Fruit fly (Drosophila melanogaster) whole organism, wandering third instar larva: ENCODE results near the gene ifc.

Experiments
- Abd-B ChIP-seq: fragments of >200 bp; optimal IDR thresholded peaks from 2 replicates; lab custom pipeline; 2017; ENCODE audit warnings: missing biosample characterization, missing genetic modification characterization
- CG32264 ChIP-seq: fragments of 200-800 bp; sonication (Bioruptor generic); optimal IDR thresholded peaks from 2 replicates; lab custom pipeline; 2016; ENCODE audit warnings: missing biosample characterization, missing genetic modification characterization
- CG9705 ChIP-seq: fragments of 200-800 bp; sonication (Bioruptor generic); optimal IDR thresholded peaks from 2 replicates; lab custom pipeline; 2018; ENCODE audit warnings: missing biosample characterization, mild to moderate bottlenecking, missing genetic modification characterization
- CrebA ChIP-seq: fragments of 200-800 bp; sonication (Bioruptor generic); optimal IDR thresholded peaks from 2 replicates; lab custom pipeline; 2016; ENCODE audit warnings: missing biosample characterization, mild to moderate bottlenecking, missing genetic modification characterization, borderline replicate concordance
- Dfd ChIP-seq: fragments of >200 bp; optimal IDR thresholded peaks from 2 replicates; lab custom pipeline; 2017; ENCODE audit warnings: missing biosample characterization, missing genetic modification characterization
- Dif ChIP-seq: fragments of 200-275, 200-300 bp; sonication (Bioruptor generic); optimal IDR thresholded peaks from 2 replicates; lab custom pipeline; 2018; ENCODE audit warnings: missing biosample characterization, missing genetic modification characterization; ENCODE audit not compliant: partially characterized antibody
- GATAd ChIP-seq: sonication (Bioruptor generic); optimal IDR thresholded peaks from 2 replicates; lab custom pipeline; 2016; ENCODE audit warnings: missing biosample characterization, missing genetic modification characterization
- HLH106 ChIP-seq: fragments of 200-800 bp; optimal IDR thresholded peaks from 3 replicates; lab custom pipeline; 2019; ENCODE audit warnings: missing biosample characterization, mild to moderate bottlenecking, missing genetic modification characterization, moderate library complexity
- Hnf4 ChIP-seq: fragments of 200-800 bp; sonication (Bioruptor generic); optimal IDR thresholded peaks from 2 replicates; lab custom pipeline; 2016; ENCODE audit warnings: missing biosample characterization, mild to moderate bottlenecking, missing genetic modification characterization
- Hr78 ChIP-seq: fragments of >200 bp; optimal IDR thresholded peaks from 2 replicates; lab custom pipeline; 2017; ENCODE audit warnings: missing biosample characterization, missing genetic modification characterization
- Hr83 ChIP-seq: fragments of 200-300 bp; sonication (Bioruptor generic); optimal IDR thresholded peaks from 2 replicates; lab custom pipeline; 2016; ENCODE audit warnings: missing biosample characterization, mild to moderate bottlenecking, missing genetic modification characterization, moderate library complexity; ENCODE audit not compliant: poor library complexity, severe bottlenecking
- Jra ChIP-seq: sonication (Bioruptor generic); optimal IDR thresholded peaks from 2 replicates; lab custom pipeline; 2016; ENCODE audit warnings: missing biosample characterization, missing genetic modification characterization
- Mio ChIP-seq: sonication (Bioruptor generic); optimal IDR thresholded peaks from 2 replicates; lab custom pipeline; 2016; ENCODE audit warnings: missing biosample characterization, missing genetic modification characterization
- Myc ChIP-seq: fragments of >200 bp; optimal IDR thresholded peaks from 2 replicates; lab custom pipeline; 2017
- N ChIP-seq: fragments of >200 bp; optimal IDR thresholded peaks from 2 replicates; lab custom pipeline; 2018; ENCODE audit warnings: missing biosample characterization, missing external identifiers, missing genetic modification characterization
- OdsH ChIP-seq: fragments of 200-800 bp; sonication (Bioruptor generic); optimal IDR thresholded peaks from 2 replicates; lab custom pipeline; 2016; ENCODE audit warnings: missing biosample characterization, mild to moderate bottlenecking, missing genetic modification characterization
- Rel ChIP-seq, 2 experiments: fragments of 200-800 bp; sonication (Bioruptor generic) in 1 of 2; optimal IDR thresholded peaks; 2 replicates in 1 of 2; 3 replicates in 1 of 2; lab custom pipeline; 2016 to 2019; ENCODE audit warnings: mild to moderate bottlenecking in 2 of 2, missing biosample characterization in 2 of 2, missing genetic modification characterization in 2 of 2, moderate library complexity in 1 of 2
- Sp1 ChIP-seq: fragments of 200-800 bp; sonication (Bioruptor generic); optimal IDR thresholded peaks from 3 replicates; lab custom pipeline; 2019; ENCODE audit warnings: missing biosample characterization, mild to moderate bottlenecking, missing genetic modification characterization, moderate library complexity
- Vsx2 ChIP-seq: fragments of 200-300, 225-300 bp; sonication (Bioruptor generic); optimal IDR thresholded peaks from 2 replicates; lab custom pipeline; 2018; ENCODE audit warnings: missing biosample characterization, missing genetic modification characterization; ENCODE audit not compliant: partially characterized antibody
- br ChIP-seq: fragments of 200-800 bp; sonication (Bioruptor generic); optimal IDR thresholded peaks from 2 replicates; lab custom pipeline; 2016; ENCODE audit warnings: missing biosample characterization, missing genetic modification characterization
- brk ChIP-seq: fragments of 200-800 bp; sonication (Bioruptor generic); optimal IDR thresholded peaks from 2 replicates; lab custom pipeline; 2016; ENCODE audit warnings: missing biosample characterization, mild to moderate bottlenecking, missing genetic modification characterization
- dl ChIP-seq, 2 experiments: fragments of 175-275, 200-275 bp in 1 of 2; fragments of 200-275 bp in 1 of 2; sonication (Bioruptor generic); optimal IDR thresholded peaks; lab custom pipeline; 2018; ENCODE audit warnings: mild to moderate bottlenecking in 2 of 2, missing biosample characterization in 2 of 2, missing genetic modification characterization in 2 of 2, moderate library complexity in 2 of 2; ENCODE audit not compliant: partially characterized antibody in 2 of 2, insufficient read depth in 1 of 2
- dmrt93B ChIP-seq: fragments of 200-800 bp; sonication (Bioruptor generic); optimal IDR thresholded peaks from 2 replicates; lab custom pipeline; 2018; ENCODE audit warnings: missing biosample characterization, mild to moderate bottlenecking, missing genetic modification characterization
- dsf ChIP-seq: sonication (Bioruptor generic); optimal IDR thresholded peaks from 2 replicates; lab custom pipeline; 2016; ENCODE audit warnings: missing biosample characterization, missing genetic modification characterization, borderline replicate concordance
- ey ChIP-seq: fragments of 200-800 bp; sonication (Bioruptor generic); optimal IDR thresholded peaks from 2 replicates; lab custom pipeline; 2016; ENCODE audit warnings: missing biosample characterization, missing genetic modification characterization
- foxo ChIP-seq, 2 experiments: fragments of 200-800 bp; sonication (Bioruptor generic); optimal IDR thresholded peaks; 2 replicates in 1 of 2; 3 replicates in 1 of 2; lab custom pipeline; 2016 to 2017; ENCODE audit warnings: missing biosample characterization in 2 of 2, missing genetic modification characterization in 2 of 2
- fru ChIP-seq: fragments of 200-800 bp; sonication (Bioruptor generic); optimal IDR thresholded peaks from 3 replicates; lab custom pipeline; 2016; ENCODE audit warnings: missing biosample characterization, mild to moderate bottlenecking, missing genetic modification characterization
- h ChIP-seq: fragments of 200-800 bp; sonication (Bioruptor generic); optimal IDR thresholded peaks from 3 replicates; lab custom pipeline; 2016; ENCODE audit warnings: missing biosample characterization, mild to moderate bottlenecking, missing genetic modification characterization
- jim ChIP-seq: fragments of 175-275, 200-325 bp; sonication (Bioruptor generic); optimal IDR thresholded peaks from 2 replicates; lab custom pipeline; 2016; ENCODE audit warnings: missing biosample characterization, mild to moderate bottlenecking, missing genetic modification characterization
- lola ChIP-seq: fragments of >200 bp; optimal IDR thresholded peaks from 2 replicates; lab custom pipeline; 2017; ENCODE audit warnings: missing biosample characterization, missing genetic modification characterization
- pan ChIP-seq: fragments of >200 bp; optimal IDR thresholded peaks from 2 replicates; lab custom pipeline; 2017
- psq ChIP-seq: fragments of 200-800 bp; sonication (Bioruptor generic); optimal IDR thresholded peaks from 3 replicates; lab custom pipeline; 2017; ENCODE audit warnings: missing biosample characterization, mild to moderate bottlenecking, missing genetic modification characterization, moderate library complexity
- rgr ChIP-seq: fragments of 200-800 bp; sonication (Bioruptor generic); optimal IDR thresholded peaks from 3 replicates; lab custom pipeline; 2016; ENCODE audit warnings: missing biosample characterization, mild to moderate bottlenecking, missing genetic modification characterization
- sage ChIP-seq: fragments of 200-800 bp; sonication (Bioruptor generic); optimal IDR thresholded peaks from 2 replicates; lab custom pipeline; 2016; ENCODE audit warnings: missing biosample characterization, mild to moderate bottlenecking, missing genetic modification characterization
- sv ChIP-seq: fragments of 200-800 bp; sonication (Bioruptor generic); optimal IDR thresholded peaks from 3 replicates; lab custom pipeline; 2016; ENCODE audit warnings: missing biosample characterization, missing genetic modification characterization
- tai ChIP-seq: sonication (Bioruptor generic); optimal IDR thresholded peaks from 2 replicates; lab custom pipeline; 2016; ENCODE audit warnings: missing biosample characterization, missing genetic modification characterization
- usp ChIP-seq: fragments of >200 bp; optimal IDR thresholded peaks from 2 replicates; lab custom pipeline; 2017; ENCODE audit warnings: missing biosample characterization, missing genetic modification characterization
- woc ChIP-seq: sonication (Bioruptor generic); optimal IDR thresholded peaks from 2 replicates; lab custom pipeline; 2016; ENCODE audit warnings: missing biosample characterization, mild to moderate bottlenecking, missing genetic modification characterization

ifc gene

DNA sequence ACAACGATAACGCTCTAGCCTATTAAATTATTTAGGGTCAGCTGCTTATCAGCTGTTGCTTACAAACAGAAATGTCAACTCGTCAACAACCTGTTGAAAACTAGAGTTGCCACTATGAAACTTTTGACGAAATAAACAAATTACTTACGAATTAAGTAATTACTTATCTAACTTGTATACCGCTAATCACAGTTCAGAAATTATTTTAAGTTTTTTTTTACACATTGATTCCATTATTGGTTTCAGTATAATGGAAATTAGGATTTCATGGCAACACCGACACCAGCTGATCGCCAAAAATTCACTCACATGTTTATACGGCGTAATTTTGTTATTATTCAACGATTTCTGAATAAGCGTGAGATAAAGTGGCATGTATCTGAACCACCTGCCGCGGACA, 51.7 kb downstream of the ifc start, which contains the start of the genes CG9117 and CG31643:
TSS of gene CG9117 (minus strand) at position 73 of the 400 bp plus-strand sequence.
TSS of gene CG31643 (plus strand) at position 288 of the 400 bp plus-strand sequence.
- TF ChIP-seq Vsx2 (GFP tag; lab: Kevin White, UChicago): no peak
- TF ChIP-seq fru (GFP tag; lab: Kevin White, UChicago): no peak
- peak; percentile 48 for TF ChIP-seq sv (GFP tag; lab: Kevin White, UChicago)
- TF ChIP-seq foxo (GFP tag; optimal IDR thresholded peaks at IDR 0.05; lab: Kevin White, UChicago): peak in 1 of 2 experiments; percentile 86
- TF ChIP-seq CrebA: no peak
- TF ChIP-seq dsf (GFP tag; lab: Kevin White, UChicago): no peak
- TF ChIP-seq psq (GFP tag; lab: Kevin White, UChicago): peak; percentile 59
- no peak for TF ChIP-seq Hr78 (GFP tag; lab: Kevin White, UChicago)
- peak; percentile 15 for TF ChIP-seq Hr83 (GFP tag; lab: Kevin White, UChicago)
- no peak for TF ChIP-seq Rel (GFP tag; optimal IDR thresholded peaks at IDR 0.05; lab: Kevin White, UChicago)
- TF ChIP-seq Rel (tag; optimal IDR thresholded peaks at IDR 0.05; lab: Kevin White, UChicago): peak; percentile 39
- TF ChIP-seq rgr (GFP tag; lab: Kevin White, UChicago): peak; percentile 79
- no peak for TF ChIP-seq lola (GFP tag; lab: Kevin White, UChicago)
- peak; percentile 65 for TF ChIP-seq GATAd (GFP tag; lab: Kevin White, UChicago)
- no peak for TF ChIP-seq Dfd (GFP tag; lab: Kevin White, UChicago)
- peak; percentile 63 for TF ChIP-seq Sp1 (GFP tag; lab: Kevin White, UChicago)
- TF ChIP-seq Mio (GFP tag; lab: Kevin White, UChicago): no peak
- no peak for TF ChIP-seq jim (GFP tag; lab: Kevin White, UChicago)
- no peak for TF ChIP-seq Dif (GFP tag; lab: Kevin White, UChicago)
- TF ChIP-seq tai (GFP tag; lab: Kevin White, UChicago): no peak
- TF ChIP-seq ey (GFP tag; lab: Kevin White, UChicago): peak; percentile 76
- no peak for TF ChIP-seq woc (GFP tag; lab: Kevin White, UChicago)
- TF ChIP-seq brk (GFP tag; lab: Kevin White, UChicago): no peak
- no peak for TF ChIP-seq Hnf4 (GFP tag; lab: Kevin White, UChicago)
- no peak for TF ChIP-seq pan (lab: Kevin White, UChicago)
- TF ChIP-seq usp: no peak
- TF ChIP-seq Abd-B (GFP tag; lab: Kevin White, UChicago): no peak
- no peak for TF ChIP-seq Jra (GFP tag; lab: Kevin White, UChicago)
- TF ChIP-seq br (GFP tag; lab: Kevin White, UChicago): no peak
- TF ChIP-seq sage (GFP tag; lab: Kevin White, UChicago): no peak
- no peak for TF ChIP-seq dl (GFP tag; optimal IDR thresholded peaks at IDR 0.05; lab: Kevin White, UChicago; ENCODE audit: insufficient read depth in 1 of 2, partially characterized antibody in 2 of 2)
- peak; percentile 18 for TF ChIP-seq CG32264 (GFP tag; lab: Kevin White, UChicago)
- TF ChIP-seq h (GFP tag; lab: Kevin White, UChicago): peak; percentile 83
- TF ChIP-seq N (GFP tag; lab: Kevin White, UChicago): no peak
- TF ChIP-seq OdsH: peak; percentile 77
- TF ChIP-seq dmrt93B: no peak
- TF ChIP-seq Myc (lab: Kevin White, UChicago): no peak
- peak; percentile 36 for TF ChIP-seq CG9705
- peak; percentile 64 for TF ChIP-seq HLH106 (tag; lab: Kevin White, UChicago)
